Worm (Caenorhabditis elegans) whole organism, L2 larva: Measurements from ENCODE around the gene F38A5.2.

ENCODE experiments used
- C34F6.9 ChIP-seq: fragments of 150-350 bp; optimal IDR thresholded peaks from 2 replicates; lab custom pipeline; 2014; ENCODE audit warnings: missing biosample characterization, missing genetic modification characterization
- F13H6.1 ChIP-seq: sonication (generic microtip); optimal IDR thresholded peaks from 2 replicates; lab custom pipeline; 2016; ENCODE audit warnings: missing genetic modification characterization, missing compliant biosample characterization
- R02D3.7 ChIP-seq: fragments of 150-350 bp; optimal IDR thresholded peaks from 2 replicates; lab custom pipeline; 2014; ENCODE audit warnings: missing biosample characterization, missing genetic modification characterization
- Y55F3AM.14 ChIP-seq: fragments of 200-800 bp; sonication (Bioruptor generic); optimal IDR thresholded peaks from 2 replicates; lab custom pipeline; 2018; ENCODE audit warnings: mild to moderate bottlenecking, missing genetic modification characterization, missing compliant biosample characterization
- ZK546.5 ChIP-seq: sonication (generic microtip); optimal IDR thresholded peaks from 2 replicates; lab custom pipeline; 2017; ENCODE audit warnings: missing biosample characterization, missing genetic modification characterization
- alr-1 ChIP-seq: fragments of 150-350 bp; optimal IDR thresholded peaks from 2 replicates; lab custom pipeline; 2014; ENCODE audit warnings: missing biosample characterization, missing genetic modification characterization
- aly-2 ChIP-seq: fragments of 150-350 bp; optimal IDR thresholded peaks from 2 replicates; lab custom pipeline; 2014; ENCODE audit warnings: missing biosample characterization, missing genetic modification characterization
- ama-1 ChIP-seq: fragments of 150-350 bp; optimal IDR thresholded peaks from 2 replicates; lab custom pipeline; 2018; ENCODE audit warnings: inconsistent platforms
- blmp-1 ChIP-seq: sonication (generic microtip); optimal IDR thresholded peaks from 2 replicates; lab custom pipeline; 2017; ENCODE audit warnings: missing genetic modification characterization, mild to moderate bottlenecking, missing compliant biosample characterization, antibody characterized with exemption, moderate library complexity; ENCODE audit not compliant: insufficient read depth
- ceh-16 ChIP-seq: fragments of 150-350 bp; optimal IDR thresholded peaks from 2 replicates; lab custom pipeline; 2014; ENCODE audit warnings: missing biosample characterization, missing genetic modification characterization
- ceh-82 ChIP-seq: fragments of 150-350 bp; optimal IDR thresholded peaks from 2 replicates; lab custom pipeline; 2014; ENCODE audit warnings: missing biosample characterization, missing genetic modification characterization
- egl-27 ChIP-seq: sonication (generic microtip); optimal IDR thresholded peaks from 3 replicates; lab custom pipeline; 2017; ENCODE audit warnings: missing biosample characterization, missing genetic modification reagents, missing genetic modification characterization
- elt-3 ChIP-seq: sonication (generic microtip); optimal IDR thresholded peaks from 2 replicates; lab custom pipeline; 2017; ENCODE audit warnings: missing biosample characterization, missing genetic modification characterization
- fos-1 ChIP-seq: fragments of 150-350 bp; optimal IDR thresholded peaks from 2 replicates; lab custom pipeline; 2014; ENCODE audit warnings: missing biosample characterization, missing genetic modification characterization
- gmeb-1 ChIP-seq: fragments of 150-350 bp; optimal IDR thresholded peaks from 2 replicates; lab custom pipeline; 2014; ENCODE audit warnings: missing biosample characterization, missing genetic modification characterization
- lin-13 ChIP-seq: fragments of 150-350 bp; optimal IDR thresholded peaks from 2 replicates; lab custom pipeline; 2014; ENCODE audit warnings: missing biosample characterization, missing genetic modification reagents, missing genetic modification characterization
- lin-39 ChIP-seq: fragments of 150-350 bp; optimal IDR thresholded peaks from 2 replicates; lab custom pipeline; 2014; ENCODE audit warnings: missing biosample characterization, missing genetic modification reagents, missing genetic modification characterization
- lsy-2 ChIP-seq, 2 experiments: fragments of 150-350 bp in 1 of 2; sonication (generic microtip) in 1 of 2; optimal IDR thresholded peaks; 2 replicates each; lab custom pipeline; 2014 to 2017; ENCODE audit warnings: missing biosample characterization in 2 of 2, missing genetic modification characterization in 2 of 2
- mab-5 ChIP-seq: fragments of 150-350 bp; optimal IDR thresholded peaks from 2 replicates; lab custom pipeline; 2014; ENCODE audit warnings: missing biosample characterization, missing genetic modification characterization
- mdl-1 ChIP-seq, 2 experiments: fragments of 150-350 bp in 1 of 2; sonication (generic microtip) in 1 of 2; optimal IDR thresholded peaks; 2 replicates each; lab custom pipeline; 2017; ENCODE audit warnings: missing biosample characterization in 2 of 2, missing genetic modification characterization in 2 of 2
- nhr-11 ChIP-seq: fragments of 150-350 bp; optimal IDR thresholded peaks from 2 replicates; lab custom pipeline; 2014; ENCODE audit warnings: missing biosample characterization, missing genetic modification characterization
- nhr-129 ChIP-seq: fragments of 150-350 bp; optimal IDR thresholded peaks from 2 replicates; lab custom pipeline; 2014; ENCODE audit warnings: missing biosample characterization, missing genetic modification characterization
- nhr-23 ChIP-seq: fragments of 150-350 bp; optimal IDR thresholded peaks from 2 replicates; lab custom pipeline; 2014; ENCODE audit warnings: missing biosample characterization, missing genetic modification reagents, missing genetic modification characterization
- nhr-237 ChIP-seq: fragments of 150-350 bp; optimal IDR thresholded peaks from 2 replicates; lab custom pipeline; 2014; ENCODE audit warnings: missing biosample characterization, missing genetic modification characterization
- nhr-6 ChIP-seq: fragments of 150-350 bp; optimal IDR thresholded peaks from 2 replicates; lab custom pipeline; 2014; ENCODE audit warnings: missing biosample characterization, missing genetic modification characterization
- nhr-77 ChIP-seq: fragments of 150-350 bp; optimal IDR thresholded peaks from 2 replicates; lab custom pipeline; 2014; ENCODE audit warnings: missing biosample characterization, missing genetic modification characterization
- peb-1 ChIP-seq: fragments of 150-350 bp; optimal IDR thresholded peaks from 2 replicates; lab custom pipeline; 2014; ENCODE audit warnings: missing biosample characterization, missing genetic modification characterization
- sem-4 ChIP-seq: fragments of 150-350 bp; optimal IDR thresholded peaks from 2 replicates; lab custom pipeline; 2014; ENCODE audit warnings: missing biosample characterization, missing genetic modification reagents, missing genetic modification characterization
- skn-1 ChIP-seq: sonication (generic microtip); optimal IDR thresholded peaks from 2 replicates; lab custom pipeline; 2017; ENCODE audit warnings: missing biosample characterization, missing genetic modification characterization
- sma-9 ChIP-seq, 2 experiments: fragments of 150-350 bp in 1 of 2; sonication (generic microtip) in 1 of 2; optimal IDR thresholded peaks; 2 replicates each; lab custom pipeline; 2014 to 2016; ENCODE audit warnings: missing genetic modification characterization in 2 of 2, mild to moderate bottlenecking in 1 of 2, missing biosample characterization in 1 of 2, missing compliant biosample characterization in 1 of 2, missing genetic modification reagents in 1 of 2, moderate library complexity in 1 of 2
- snpc-4 ChIP-seq: fragments of 150-350 bp; optimal IDR thresholded peaks from 2 replicates; lab custom pipeline; 2014; ENCODE audit warnings: missing biosample characterization, missing genetic modification characterization
- unc-55 ChIP-seq: fragments of 150-350 bp; sonication (generic microtip); optimal IDR thresholded peaks from 3 replicates; lab custom pipeline; 2014; ENCODE audit warnings: missing biosample characterization, missing genetic modification reagents, missing genetic modification characterization
- unc-62 ChIP-seq: fragments of 150-350 bp; optimal IDR thresholded peaks from 2 replicates; lab custom pipeline; 2014; ENCODE audit warnings: missing biosample characterization, missing genetic modification reagents, missing genetic modification characterization
- zag-1 ChIP-seq: fragments of 150-350 bp; optimal IDR thresholded peaks from 2 replicates; lab custom pipeline; 2014; ENCODE audit warnings: missing biosample characterization, missing genetic modification characterization
- ztf-1 ChIP-seq: fragments of 200-800 bp; sonication (Bioruptor generic); conservative IDR thresholded peaks from 2 replicates; pipeline ENCODE4 v1.3.6; 2022; ENCODE audit warnings: missing genetic modification characterization, missing compliant biosample characterization
- ztf-11 ChIP-seq: sonication (generic microtip); optimal IDR thresholded peaks from 2 replicates; lab custom pipeline; 2017; ENCODE audit warnings: missing biosample characterization, missing genetic modification characterization
- ztf-4 ChIP-seq: fragments of 150-350 bp; optimal IDR thresholded peaks from 2 replicates; lab custom pipeline; 2014; ENCODE audit warnings: missing biosample characterization, missing genetic modification characterization

The F38A5.2 gene

ce11 chrIV:6548609-6549008, 36.6 kb downstream of the F38A5.2 start, which contains the start of gene fan-1 (continued):
- TF ChIP-seq ZK546.5 (no peak), peb-1 (tag; lab: Kevin White, UChicago) (no peak), unc-62 (no peak), ama-1 (lab: Kevin White, UChicago) (no peak), fos-1 (tag; lab: Kevin White, UChicago) (peak; percentile 23), ztf-11 (tag; lab: Kevin White, UChicago) (no peak), blmp-1 (no peak), ztf-4 (no peak), F13H6.1 (tag; lab: Kevin White, UChicago) (peak; percentile 38), ceh-82 (tag; lab: Kevin White, UChicago) (no peak), aly-2 (tag; lab: Kevin White, UChicago) (no peak), mab-5 (tag; lab: Kevin White, UChicago) (no peak), gmeb-1 (tag; lab: Kevin White, UChicago) (peak; percentile 97), nhr-129 (tag; lab: Kevin White, UChicago) (peak; percentile 56), nhr-77 (tag; lab: Kevin White, UChicago) (no peak), unc-55 (GFP tag; lab: Kevin White, UChicago) (peak; percentile 93), skn-1 (tag; lab: Kevin White, UChicago) (no peak), nhr-11 (tag; lab: Kevin White, UChicago) (no peak), nhr-237 (tag; lab: Kevin White, UChicago) (no peak), R02D3.7 (no peak), sem-4 (tag; lab: Kevin White, UChicago) (peak; percentile 20), lin-39 (no peak), Y55F3AM.14 (no peak), mdl-1 (tag; optimal IDR thresholded peaks at IDR 0.05; lab: Kevin White, UChicago) (no peak)

ce11 chrIV:6547397-6547796, 37.8 kb downstream of the F38A5.2 start:
- TF ChIP-seq F13H6.1 (tag; lab: Kevin White, UChicago) (no peak), nhr-129 (tag; lab: Kevin White, UChicago) (no peak), zag-1 (tag; lab: Kevin White, UChicago) (peak; percentile 0), lin-39 (peak; percentile 11), egl-27 (tag; lab: Kevin White, UChicago) (no peak)

- TF ChIP-seq snpc-4 (tag; lab: Kevin White, UChicago) = no peak
- no peak for TF ChIP-seq ztf-4
- peak; percentile 27 for TF ChIP-seq sma-9 (GFP tag; optimal IDR thresholded peaks at IDR 0.05; lab: Kevin White, UChicago)
- no peak for TF ChIP-seq sma-9 (tag; optimal IDR thresholded peaks at IDR 0.05; lab: Kevin White, UChicago)
- TF ChIP-seq C34F6.9 (tag; lab: Kevin White, UChicago) = peak; percentile 7
- TF ChIP-seq F13H6.1 (tag; lab: Kevin White, UChicago) = no peak
- TF ChIP-seq lsy-2 (tag; optimal IDR thresholded peaks at IDR 0.05; lab: Kevin White, UChicago) = peak in 1 of 2 experiments; percentile 13
- no peak for TF ChIP-seq zag-1 (tag; lab: Kevin White, UChicago)
- TF ChIP-seq ama-1 (lab: Kevin White, UChicago) = no peak
- TF ChIP-seq Y55F3AM.14 = no peak
- TF ChIP-seq nhr-23 (tag; lab: Kevin White, UChicago) = no peak
- TF ChIP-seq ztf-1 (GFP tag; lab: Robert Waterston, UW) = no peak
Measured at ce11 chrIV:6542962-6543361, 42.2 kb downstream of the F38A5.2 start.

DNA sequence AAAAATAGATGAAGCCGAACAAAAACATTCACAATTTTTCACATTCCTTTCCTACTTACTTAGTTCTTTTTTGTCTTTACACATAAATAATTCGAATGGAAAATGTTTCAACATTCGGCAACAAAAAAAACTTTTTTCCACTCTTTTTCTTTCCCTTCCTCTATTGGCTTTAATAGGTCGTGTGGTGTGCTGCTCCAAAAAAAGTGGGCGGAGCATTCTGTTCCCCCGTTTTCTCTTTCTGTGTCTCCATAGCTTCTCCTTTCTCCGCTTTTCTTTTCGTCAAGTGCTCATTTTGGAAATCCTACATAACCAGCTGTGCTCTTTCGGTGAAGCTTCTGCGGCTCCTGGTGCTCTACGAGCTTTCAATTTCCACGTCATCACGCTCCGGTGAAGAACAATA, 43.8 kb downstream of the F38A5.2 start, which contains the start of gene C01G5.25:
Gene C01G5.25, plus strand, starts transcription at position 250 of the 400 bp plus-strand sequence.
- TF ChIP-seq lsy-2 (tag; optimal IDR thresholded peaks at IDR 0.05; lab: Kevin White, UChicago) = peak in 1 of 2 experiments; percentile 9
- no peak for TF ChIP-seq peb-1 (tag; lab: Kevin White, UChicago)
- TF ChIP-seq unc-55 (GFP tag; lab: Kevin White, UChicago) = peak; percentile 50

ce11 chrIV:6535908-6536307, 49.3 kb downstream of the F38A5.2 start, which contains the start of gene C01G5.3:
C01G5.3 (plus strand) TSS chrIV:6536208.
- TF ChIP-seq unc-55 (GFP tag; lab: Kevin White, UChicago) (no peak), elt-3 (tag; lab: Kevin White, UChicago) (no peak), zag-1 (tag; lab: Kevin White, UChicago) (no peak), lin-13 (GFP tag; lab: Kevin White, UChicago) (no peak), sma-9 (GFP tag; optimal IDR thresholded peaks at IDR 0.05; lab: Kevin White, UChicago) (no peak), sma-9 (tag; optimal IDR thresholded peaks at IDR 0.05; lab: Kevin White, UChicago) (no peak), egl-27 (tag; lab: Kevin White, UChicago) (no peak), peb-1 (tag; lab: Kevin White, UChicago) (no peak), alr-1 (tag; lab: Kevin White, UChicago) (no peak), nhr-77 (tag; lab: Kevin White, UChicago) (no peak), ceh-16 (no peak), gmeb-1 (tag; lab: Kevin White, UChicago) (no peak), nhr-6 (tag; lab: Kevin White, UChicago) (no peak)
